Worm (Caenorhabditis elegans): ENCODE results near the gene Y43F8C.23.

Y43F8C.23 gene

DNA sequence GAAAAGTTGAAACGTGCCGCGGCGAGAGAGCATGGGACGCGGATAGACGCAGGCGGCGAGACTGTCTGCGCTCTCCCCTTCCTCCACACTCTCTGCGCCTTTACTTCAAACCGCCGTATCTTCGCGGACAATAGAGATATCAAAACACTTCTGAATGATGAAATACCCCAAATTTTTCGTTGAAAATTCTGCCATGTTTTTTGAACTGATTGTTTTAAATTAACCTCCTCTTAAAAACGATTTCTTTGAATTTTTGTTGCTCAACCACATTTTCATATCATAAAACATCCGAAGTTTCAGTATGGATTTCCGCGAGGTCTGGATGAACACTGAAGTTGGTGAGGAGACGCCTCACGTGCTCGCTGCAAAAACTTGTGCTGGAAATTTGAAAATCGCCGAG is 41.6 kb downstream of the Y43F8C.23 start, which contains the start of gene Y43F8C.11:
Gene Y43F8C.11 (plus strand): TSS at position 301 of the 400 bp plus-strand sequence.
- TF ChIP-seq lin-39 (tag; optimal IDR thresholded peaks at IDR 0.05) (no peak), nhr-23 (tag; optimal IDR thresholded peaks at IDR 0.05) (no peak), unc-39 (tag; optimal IDR thresholded peaks at IDR 0.05) (no peak), C34F6.9 (tag; optimal IDR thresholded peaks at IDR 0.05) (no peak), sma-9 (GFP tag; optimal IDR thresholded peaks at IDR 0.05) (no peak), sma-9 (tag; optimal IDR thresholded peaks at IDR 0.05) (no peak), dmd-4 (tag; optimal IDR thresholded peaks at IDR 0.05) (no peak), nhr-10 (tag; optimal IDR thresholded peaks at IDR 0.05) (no peak), ceh-82 (tag; optimal IDR thresholded peaks at IDR 0.05) (no peak), mbf-1 (tag; optimal IDR thresholded peaks at IDR 0.05) (no peak), mdl-1 (tag; optimal IDR thresholded peaks at IDR 0.05) (no peak), sem-4 (tag; optimal IDR thresholded peaks at IDR 0.05) (no peak), peb-1 (tag; optimal IDR thresholded peaks at IDR 0.05) (no peak), F13H6.1 (tag; optimal IDR thresholded peaks at IDR 0.05) (no peak)

DNA sequence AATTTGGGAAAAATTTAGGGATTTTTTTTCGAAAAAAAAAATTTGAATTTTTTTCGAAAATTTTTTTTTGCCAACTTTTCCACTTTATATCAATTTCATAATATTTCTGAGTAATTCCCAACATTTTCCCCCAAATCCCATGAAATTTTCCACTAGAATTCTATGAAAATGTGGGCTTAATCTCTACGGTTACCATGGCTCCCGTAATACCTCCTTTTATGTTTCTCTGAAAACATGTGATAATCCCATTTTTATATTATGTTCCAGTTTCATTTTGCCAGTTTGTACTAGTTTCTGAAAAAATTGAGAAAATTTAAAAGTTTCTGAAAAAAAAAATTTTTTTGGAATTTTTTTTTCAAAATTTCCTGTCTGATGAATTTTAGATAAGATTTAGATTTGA is 43.3 kb downstream of the Y43F8C.23 start:
- no peak for TF ChIP-seq snpc-4 (tag; optimal IDR thresholded peaks at IDR 0.05)
- no peak for TF ChIP-seq R02D3.7 (tag; optimal IDR thresholded peaks at IDR 0.05)
- no peak for TF ChIP-seq nhr-10 (tag; optimal IDR thresholded peaks at IDR 0.05)
- TF ChIP-seq peb-1 (tag; optimal IDR thresholded peaks at IDR 0.05) = no peak
- TF ChIP-seq ZK546.5 (tag; optimal IDR thresholded peaks at IDR 0.05) = no peak
- TF ChIP-seq C34F6.9 (tag; optimal IDR thresholded peaks at IDR 0.05) = no peak
- no peak for TF ChIP-seq ztf-4 (tag; optimal IDR thresholded peaks at IDR 0.05)

DNA sequence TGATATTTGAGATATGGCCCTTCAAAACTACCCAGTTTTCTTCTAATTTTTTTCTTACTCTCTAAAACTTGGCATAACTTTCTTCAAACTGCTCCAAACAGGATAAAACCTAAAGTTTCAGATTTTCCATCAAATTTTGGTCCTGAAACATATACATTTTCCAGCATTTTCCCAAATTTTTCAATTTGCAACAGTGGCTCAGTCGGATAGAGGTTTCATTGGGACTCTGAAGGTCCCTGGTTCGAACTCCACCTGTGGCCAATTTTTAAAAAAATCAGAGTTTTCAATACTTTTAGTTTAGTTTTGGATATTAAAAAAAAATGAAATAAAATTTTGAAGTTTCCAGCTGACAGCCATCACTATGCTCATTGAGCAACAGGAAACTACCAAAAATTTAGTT is 43.8 kb downstream of the Y43F8C.23 start:
- TF ChIP-seq mbf-1 (tag; optimal IDR thresholded peaks at IDR 0.05) (no peak), ceh-82 (tag; optimal IDR thresholded peaks at IDR 0.05) (no peak), elt-3 (tag; optimal IDR thresholded peaks at IDR 0.05) (no peak), nhr-129 (tag; optimal IDR thresholded peaks at IDR 0.05) (no peak), egl-27 (tag; optimal IDR thresholded peaks at IDR 0.05) (no peak), zag-1 (tag; optimal IDR thresholded peaks at IDR 0.05) (no peak), unc-62 (GFP tag; optimal IDR thresholded peaks at IDR 0.05) (no peak), nhr-11 (tag; optimal IDR thresholded peaks at IDR 0.05) (no peak), ceh-16 (tag; optimal IDR thresholded peaks at IDR 0.05) (no peak), alr-1 (tag; optimal IDR thresholded peaks at IDR 0.05) (no peak), unc-39 (tag; optimal IDR thresholded peaks at IDR 0.05) (no peak), nhr-21 (tag; optimal IDR thresholded peaks at IDR 0.05) (no peak), nhr-10 (tag; optimal IDR thresholded peaks at IDR 0.05) (no peak), lin-11 (tag; optimal IDR thresholded peaks at IDR 0.05) (no peak), snpc-4 (tag; optimal IDR thresholded peaks at IDR 0.05) (no peak)

DNA sequence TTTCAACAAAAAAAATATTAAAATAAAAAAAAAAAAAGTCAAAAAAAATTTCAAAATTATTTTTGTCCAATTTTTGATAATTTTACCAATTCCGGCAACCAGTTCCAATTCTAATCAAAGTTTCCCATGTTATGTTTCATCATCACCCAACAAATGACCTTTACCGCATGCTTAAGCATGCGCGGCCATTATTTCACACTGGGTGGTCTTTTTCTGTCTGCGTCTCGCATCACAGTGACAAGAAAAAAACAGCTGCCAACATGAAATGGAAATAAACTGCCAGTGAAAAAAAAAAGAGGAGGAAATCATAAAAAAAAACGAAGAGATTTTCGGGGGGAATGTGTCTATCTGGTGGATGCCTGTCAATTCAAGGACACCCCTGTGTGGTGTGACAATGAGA is 45.2 kb downstream of the Y43F8C.23 start:
- no peak for TF ChIP-seq ceh-82 (tag; optimal IDR thresholded peaks at IDR 0.05)
- no peak for TF ChIP-seq snpc-4 (tag; optimal IDR thresholded peaks at IDR 0.05)
- TF ChIP-seq nhr-6 (tag; optimal IDR thresholded peaks at IDR 0.05) = no peak
- no peak for TF ChIP-seq skn-1 (tag; optimal IDR thresholded peaks at IDR 0.05)
- TF ChIP-seq nhr-25 (tag; optimal IDR thresholded peaks at IDR 0.05) = peak; percentile 54
- peak; percentile 33 for TF ChIP-seq nhr-129 (tag; optimal IDR thresholded peaks at IDR 0.05)
- no peak for TF ChIP-seq lin-11 (tag; optimal IDR thresholded peaks at IDR 0.05)

DNA sequence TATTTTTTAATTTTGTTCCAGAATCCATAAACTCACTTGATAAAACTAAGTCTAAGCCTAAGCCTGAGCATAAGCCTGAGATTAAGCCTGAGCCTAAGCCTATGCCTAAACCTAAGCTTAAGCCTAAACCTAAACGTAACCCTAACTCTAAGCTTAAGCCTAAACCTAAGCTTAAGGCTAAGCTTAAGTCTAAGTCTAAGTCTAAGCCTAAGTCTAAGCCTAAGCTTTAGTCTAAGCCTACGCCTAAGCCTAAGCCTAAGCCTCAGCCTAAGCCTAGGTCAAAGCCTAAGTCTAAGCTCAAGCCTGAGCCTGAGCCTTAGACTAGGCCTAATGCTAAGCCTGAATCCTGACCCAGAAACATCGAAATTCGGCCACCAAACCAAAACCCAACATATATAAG is 47.0 kb downstream of the Y43F8C.23 start:
- TF ChIP-seq skn-1 (tag; optimal IDR thresholded peaks at IDR 0.05) (no peak), sma-9 (GFP tag; optimal IDR thresholded peaks at IDR 0.05) (no peak), sma-9 (tag; optimal IDR thresholded peaks at IDR 0.05) (no peak)

Data from whole organism, L2 larva.